Worm (Caenorhabditis elegans): ENCODE results near the gene pygl-1.

ce11 chrV:3551765-3552164 lies 27.1 kb upstream of the pygl-1 start, which contains the start of gene grl-28:
- no peak for TF ChIP-seq pha-4 (tag; optimal IDR thresholded peaks at IDR 0.05)
- no peak for TF ChIP-seq bed-3 (GFP tag; optimal IDR thresholded peaks at IDR 0.05)
